Worm (Caenorhabditis elegans) whole organism, late embryonic: ENCODE results near the gene sgnh-1.

ENCODE experiments used
- C08G9.2 ChIP-seq: sonication (generic microtip); optimal IDR thresholded peaks from 2 replicates; lab custom pipeline; 2016; ENCODE audit warnings: mild to moderate bottlenecking, missing genetic modification characterization, moderate library complexity, missing compliant biosample characterization
- ama-1 ChIP-seq: fragments of 150-350 bp; optimal IDR thresholded peaks from 2 replicates; lab custom pipeline; 2014
- ceh-14 ChIP-seq: sonication (generic microtip); optimal IDR thresholded peaks from 2 replicates; lab custom pipeline; 2016; ENCODE audit warnings: missing genotype, missing genetic modification characterization, missing compliant biosample characterization
- dmd-4 ChIP-seq: sonication (generic microtip); optimal IDR thresholded peaks from 2 replicates; lab custom pipeline; 2016; ENCODE audit warnings: borderline replicate concordance, missing genetic modification characterization, missing compliant biosample characterization
- dve-1 ChIP-seq: sonication (generic microtip); optimal IDR thresholded peaks from 2 replicates; lab custom pipeline; 2017; ENCODE audit warnings: antibody characterized with exemption, mild to moderate bottlenecking, missing genetic modification characterization, missing compliant biosample characterization
- elt-2 ChIP-seq: sonication (generic microtip); optimal IDR thresholded peaks from 2 replicates; lab custom pipeline; 2016; ENCODE audit warnings: missing genetic modification reagents, missing genetic modification characterization, missing compliant biosample characterization
- fax-1 ChIP-seq: sonication (generic microtip); optimal IDR thresholded peaks from 2 replicates; lab custom pipeline; 2016; ENCODE audit warnings: missing genotype, missing genetic modification characterization, missing compliant biosample characterization
- hlh-15 ChIP-seq: sonication (generic microtip); optimal IDR thresholded peaks from 2 replicates; lab custom pipeline; 2016; ENCODE audit warnings: missing genetic modification characterization, missing compliant biosample characterization
- nfya-1 ChIP-seq: sonication (generic microtip); optimal IDR thresholded peaks from 2 replicates; lab custom pipeline; 2017; ENCODE audit warnings: missing genetic modification characterization, mild to moderate bottlenecking, missing compliant biosample characterization, antibody characterized with exemption, moderate library complexity
- odd-2 ChIP-seq: sonication (generic microtip); optimal IDR thresholded peaks from 2 replicates; lab custom pipeline; 2017; ENCODE audit warnings: antibody characterized with exemption, mild to moderate bottlenecking, missing genetic modification characterization, missing compliant biosample characterization
- pha-4 ChIP-seq: fragments of 150-350 bp; optimal IDR thresholded peaks from 2 replicates; lab custom pipeline; 2018; ENCODE audit warnings: missing biosample characterization, missing genetic modification reagents, missing genetic modification characterization
- unc-86 ChIP-seq: sonication (generic microtip); optimal IDR thresholded peaks from 2 replicates; lab custom pipeline; 2016; ENCODE audit warnings: missing genetic modification characterization, missing compliant biosample characterization
- zip-5 ChIP-seq: sonication (generic microtip); optimal IDR thresholded peaks from 2 replicates; lab custom pipeline; 2016; ENCODE audit warnings: missing genetic modification characterization, missing compliant biosample characterization

DNA sequence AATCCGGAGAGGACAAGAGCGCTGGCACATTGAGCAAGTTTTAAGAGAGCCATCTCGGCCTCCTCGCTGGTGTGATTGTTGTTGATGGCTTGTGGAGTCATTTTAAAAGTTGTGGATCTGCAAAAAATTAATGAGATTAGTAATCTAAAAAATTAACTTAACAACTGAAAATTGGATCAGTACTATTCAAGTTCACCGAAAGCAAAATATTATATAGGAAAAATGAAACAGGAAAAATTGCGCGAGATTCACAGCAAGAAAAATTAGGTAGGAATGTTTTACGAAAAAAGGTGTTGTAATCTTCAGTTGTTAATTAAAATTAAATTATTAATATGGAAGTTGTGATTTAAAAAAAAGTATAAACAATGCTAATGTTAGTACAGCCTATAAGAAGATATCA lies 2.5 kb upstream of the sgnh-1 start, which contains the start of gene T08B6.1:
- TF ChIP-seq ama-1 (lab: Kevin White, UChicago) (no peak), nfya-1 (tag; lab: Kevin White, UChicago) (no peak), pha-4 (no peak), zip-5 (tag; lab: Kevin White, UChicago) (no peak), elt-2 (tag; lab: Kevin White, UChicago) (no peak), odd-2 (no peak), hlh-15 (tag; lab: Kevin White, UChicago) (no peak), fax-1 (tag; lab: Kevin White, UChicago) (no peak), unc-86 (tag; lab: Kevin White, UChicago) (no peak), ceh-14 (tag; lab: Kevin White, UChicago) (no peak), dve-1 (tag; lab: Kevin White, UChicago) (no peak), C08G9.2 (no peak), dmd-4 (tag; lab: Kevin White, UChicago) (no peak)
